Worm (Caenorhabditis elegans) whole organism, L3 larva: Measurements from ENCODE around the gene K08H2.10.

ENCODE experiments used
- R02D3.7 ChIP-seq: fragments of 150-350 bp; optimal IDR thresholded peaks from 2 replicates; lab custom pipeline; 2014; ENCODE audit warnings: missing biosample characterization, missing genetic modification characterization
- ama-1 ChIP-seq: fragments of 150-350 bp; optimal IDR thresholded peaks from 2 replicates; lab custom pipeline; 2018
- ceh-16 ChIP-seq: sonication (generic microtip); optimal IDR thresholded peaks from 2 replicates; lab custom pipeline; 2017; ENCODE audit warnings: missing biosample characterization, missing genetic modification characterization
- ceh-28 ChIP-seq: fragments of 150-350 bp; optimal IDR thresholded peaks from 2 replicates; lab custom pipeline; 2014; ENCODE audit warnings: missing biosample characterization, missing genetic modification reagents, missing genetic modification characterization
- ceh-82 ChIP-seq: fragments of 150-350 bp; optimal IDR thresholded peaks from 2 replicates; lab custom pipeline; 2014; ENCODE audit warnings: missing biosample characterization, missing genetic modification characterization
- ceh-9 ChIP-seq: sonication (generic microtip); optimal IDR thresholded peaks from 2 replicates; lab custom pipeline; 2018; ENCODE audit warnings: missing biosample characterization, missing genetic modification characterization
- daf-12 ChIP-seq: fragments of 150-350 bp; optimal IDR thresholded peaks from 2 replicates; lab custom pipeline; 2014; ENCODE audit warnings: missing biosample characterization, missing genetic modification reagents, missing genetic modification characterization
- egl-27 ChIP-seq: sonication (generic microtip); optimal IDR thresholded peaks from 4 replicates; lab custom pipeline; 2017; ENCODE audit warnings: missing biosample characterization, missing genetic modification reagents, missing genetic modification characterization
- egl-5 ChIP-seq: fragments of 150-350 bp; optimal IDR thresholded peaks from 2 replicates; lab custom pipeline; 2017; ENCODE audit warnings: missing biosample characterization, missing genetic modification reagents, missing genetic modification characterization, inconsistent platforms
- elt-2 ChIP-seq: sonication (generic microtip); optimal IDR thresholded peaks from 2 replicates; lab custom pipeline; 2016; ENCODE audit warnings: missing genetic modification reagents, mild to moderate bottlenecking, missing genetic modification characterization, missing compliant biosample characterization
- elt-3 ChIP-seq, 3 experiments: fragments of 150-350 bp in 1 of 3; sonication (generic microtip) in 2 of 3; optimal IDR thresholded peaks; 2 replicates in 2 of 3; 4 replicates in 1 of 3; lab custom pipeline; 2014 to 2017; ENCODE audit warnings: missing biosample characterization in 3 of 3, missing genetic modification characterization in 3 of 3
- fkh-10 ChIP-seq: sonication (generic microtip); optimal IDR thresholded peaks from 2 replicates; lab custom pipeline; 2017; ENCODE audit warnings: missing biosample characterization, missing genetic modification reagents, missing genetic modification characterization
- fkh-2 ChIP-seq: fragments of 150-350 bp; optimal IDR thresholded peaks from 2 replicates; lab custom pipeline; 2014; ENCODE audit warnings: missing biosample characterization, missing genetic modification reagents, missing genetic modification characterization
- fos-1 ChIP-seq: fragments of 150-350 bp; optimal IDR thresholded peaks from 2 replicates; lab custom pipeline; 2014; ENCODE audit warnings: missing biosample characterization, missing genetic modification characterization
- jun-1 ChIP-seq: fragments of 150-350 bp; optimal IDR thresholded peaks from 2 replicates; lab custom pipeline; 2014; ENCODE audit warnings: missing biosample characterization, missing genetic modification reagents, missing genetic modification characterization
- lin-15B ChIP-seq: fragments of 150-350 bp; optimal IDR thresholded peaks from 2 replicates; lab custom pipeline; 2014; ENCODE audit warnings: missing biosample characterization, missing genetic modification characterization
- lin-39 ChIP-seq: fragments of 150-350 bp; optimal IDR thresholded peaks from 2 replicates; lab custom pipeline; 2018; ENCODE audit warnings: missing biosample characterization, missing genetic modification reagents, missing genetic modification characterization
- lsy-12 ChIP-seq: sonication (generic microtip); optimal IDR thresholded peaks from 2 replicates; lab custom pipeline; 2016; ENCODE audit warnings: mild to moderate bottlenecking, missing genetic modification characterization, missing compliant biosample characterization
- mdl-1 ChIP-seq: fragments of 150-350 bp; optimal IDR thresholded peaks from 2 replicates; lab custom pipeline; 2014; ENCODE audit warnings: missing biosample characterization, missing genetic modification characterization
- mml-1 ChIP-seq: fragments of 150-350 bp; sonication (generic microtip); optimal IDR thresholded peaks from 3 replicates; lab custom pipeline; 2014; ENCODE audit warnings: missing biosample characterization, missing genetic modification characterization
- nfya-1 ChIP-seq: sonication (generic microtip); optimal IDR thresholded peaks from 2 replicates; lab custom pipeline; 2017; ENCODE audit warnings: missing genetic modification characterization, mild to moderate bottlenecking, missing compliant biosample characterization, antibody characterized with exemption, moderate library complexity; ENCODE audit not compliant: insufficient read depth
- nhr-11 ChIP-seq: fragments of 150-350 bp; optimal IDR thresholded peaks from 2 replicates; lab custom pipeline; 2014; ENCODE audit warnings: missing biosample characterization, missing genetic modification characterization
- nhr-12 ChIP-seq: fragments of 150-350 bp; optimal IDR thresholded peaks from 2 replicates; lab custom pipeline; 2014; ENCODE audit warnings: missing biosample characterization, missing genetic modification characterization
- nhr-23 ChIP-seq: fragments of 150-350 bp; optimal IDR thresholded peaks from 2 replicates; lab custom pipeline; 2014; ENCODE audit warnings: missing biosample characterization, missing genetic modification reagents, missing genetic modification characterization
- nhr-237 ChIP-seq: fragments of 150-350 bp; optimal IDR thresholded peaks from 2 replicates; lab custom pipeline; 2014; ENCODE audit warnings: missing biosample characterization, missing genetic modification characterization
- nhr-25 ChIP-seq: sonication (generic microtip); optimal IDR thresholded peaks from 2 replicates; lab custom pipeline; 2017; ENCODE audit warnings: missing biosample characterization, missing genetic modification characterization
- nhr-43 ChIP-seq: sonication (generic microtip); optimal IDR thresholded peaks from 2 replicates; lab custom pipeline; 2016; ENCODE audit warnings: mild to moderate bottlenecking, missing genetic modification characterization, missing compliant biosample characterization; ENCODE audit not compliant: poor library complexity, severe bottlenecking
- nhr-67 ChIP-seq: fragments of 150-350 bp; optimal IDR thresholded peaks from 2 replicates; lab custom pipeline; 2014; ENCODE audit warnings: missing biosample characterization, missing genetic modification characterization
- nhr-77 ChIP-seq: fragments of 150-350 bp; optimal IDR thresholded peaks from 2 replicates; lab custom pipeline; 2014; ENCODE audit warnings: missing biosample characterization, missing genetic modification characterization
- pha-4 ChIP-seq: fragments of 150-350 bp; optimal IDR thresholded peaks from 2 replicates; lab custom pipeline; 2014; ENCODE audit warnings: missing biosample characterization, missing genetic modification reagents, missing genetic modification characterization
- pqm-1 ChIP-seq: fragments of 150-350 bp; optimal IDR thresholded peaks from 2 replicates; lab custom pipeline; 2017; ENCODE audit warnings: missing biosample characterization, missing genetic modification characterization, inconsistent platforms
- sea-2 ChIP-seq: fragments of 150-350 bp; sonication (generic microtip); optimal IDR thresholded peaks from 4 replicates; lab custom pipeline; 2014; ENCODE audit warnings: missing biosample characterization, missing genetic modification reagents, missing genetic modification characterization
- snpc-4 ChIP-seq: fragments of 150-350 bp; optimal IDR thresholded peaks from 2 replicates; lab custom pipeline; 2014; ENCODE audit warnings: missing biosample characterization, missing genetic modification characterization
- tbx-2 ChIP-seq: sonication (generic microtip); optimal IDR thresholded peaks from 2 replicates; lab custom pipeline; 2016; ENCODE audit warnings: mild to moderate bottlenecking, missing genetic modification characterization, missing compliant biosample characterization
- unc-62 ChIP-seq: fragments of 150-350 bp; sonication (generic microtip); optimal IDR thresholded peaks from 4 replicates; lab custom pipeline; 2014; ENCODE audit warnings: missing biosample characterization, missing genetic modification reagents, missing genetic modification characterization
- zag-1 ChIP-seq: fragments of 150-350 bp; optimal IDR thresholded peaks from 2 replicates; lab custom pipeline; 2014; ENCODE audit warnings: missing biosample characterization, missing genetic modification characterization
- ztf-11 ChIP-seq: fragments of 150-350 bp; optimal IDR thresholded peaks from 2 replicates; lab custom pipeline; 2014; ENCODE audit warnings: missing biosample characterization, missing genetic modification characterization

K08H2.10 gene

ce11 chrX:13217940-13218339 lies 39.7 kb upstream of the K08H2.10 start:
- TF ChIP-seq nfya-1 (tag; lab: Kevin White, UChicago) (no peak), sea-2 (GFP tag; lab: Kevin White, UChicago) (no peak), mml-1 (tag; lab: Kevin White, UChicago) (no peak), unc-62 (GFP tag; lab: Kevin White, UChicago) (no peak), R02D3.7 (tag; lab: Kevin White, UChicago) (no peak), ama-1 (lab: Kevin White, UChicago) (no peak), nhr-11 (no peak), elt-3 (tag; optimal IDR thresholded peaks at IDR 0.05; lab: Kevin White, UChicago) (no peak), tbx-2 (tag; lab: Kevin White, UChicago) (no peak), fkh-2 (no peak), ztf-11 (tag; lab: Kevin White, UChicago) (no peak), lsy-12 (tag; lab: Kevin White, UChicago) (no peak), fos-1 (tag; lab: Kevin White, UChicago) (no peak), lin-15B (tag; lab: Kevin White, UChicago) (no peak), nhr-23 (no peak), ceh-82 (tag; lab: Kevin White, UChicago) (no peak), jun-1 (tag; lab: Kevin White, UChicago) (no peak)
- TF ChIP-seq, all 47 proteins: peak for 0

ce11 chrX:13220609-13221008 lies 37.0 kb upstream of the K08H2.10 start:
- TF ChIP-seq mdl-1 (tag; lab: Kevin White, UChicago) (no peak), unc-62 (GFP tag; lab: Kevin White, UChicago) (no peak), nhr-11 (no peak), lin-39 (tag; lab: Kevin White, UChicago) (peak; percentile 24), nfya-1 (tag; lab: Kevin White, UChicago) (peak; percentile 20), snpc-4 (tag; lab: Kevin White, UChicago) (peak; percentile 37)

- TF ChIP-seq pha-4 (tag; lab: Kevin White, UChicago) (no peak), ceh-9 (tag; lab: Kevin White, UChicago) (no peak), elt-2 (tag; lab: Kevin White, UChicago) (peak; percentile 31), nhr-77 (tag; lab: Kevin White, UChicago) (no peak)
Observed at ce11 chrX:13221357-13221756, 36.2 kb upstream of the K08H2.10 start, which contains the start of gene asp-4. Gene asp-4 (minus strand): TSS chrX:13221462.

ce11 chrX:13223437-13223836 lies 34.2 kb upstream of the K08H2.10 start, which contains the start of gene skr-20:
Gene skr-20 (minus strand): TSS chrX:13223537.
- no peak for TF ChIP-seq elt-2 (tag; lab: Kevin White, UChicago)
- no peak for TF ChIP-seq ceh-28 (tag; lab: Kevin White, UChicago)
- TF ChIP-seq nhr-25 (tag; lab: Kevin White, UChicago): no peak
- TF ChIP-seq sea-2 (GFP tag; lab: Kevin White, UChicago): no peak
- TF ChIP-seq nfya-1 (tag; lab: Kevin White, UChicago): no peak
- TF ChIP-seq nhr-43: no peak
- no peak for TF ChIP-seq jun-1 (tag; lab: Kevin White, UChicago)
- TF ChIP-seq fkh-10: no peak
- no peak for TF ChIP-seq nhr-67 (tag; lab: Kevin White, UChicago)
- TF ChIP-seq fkh-2: no peak
- no peak for TF ChIP-seq R02D3.7 (tag; lab: Kevin White, UChicago)
- no peak for TF ChIP-seq pha-4 (tag; lab: Kevin White, UChicago)
- TF ChIP-seq lsy-12 (tag; lab: Kevin White, UChicago): no peak
- no peak for TF ChIP-seq snpc-4 (tag; lab: Kevin White, UChicago)
- no peak for TF ChIP-seq ceh-16 (tag; lab: Kevin White, UChicago)

- no peak for TF ChIP-seq egl-27
- TF ChIP-seq mml-1 (tag; lab: Kevin White, UChicago): no peak
- TF ChIP-seq pqm-1: no peak
- no peak for TF ChIP-seq unc-62 (GFP tag; lab: Kevin White, UChicago)
- TF ChIP-seq nhr-11: no peak
- no peak for TF ChIP-seq egl-5 (tag; lab: Kevin White, UChicago)
- no peak for TF ChIP-seq nhr-237 (tag; lab: Kevin White, UChicago)
- TF ChIP-seq ceh-9 (tag; lab: Kevin White, UChicago): no peak
- TF ChIP-seq lsy-12 (tag; lab: Kevin White, UChicago): no peak
- TF ChIP-seq nfya-1 (tag; lab: Kevin White, UChicago): no peak
- no peak for TF ChIP-seq ceh-28 (tag; lab: Kevin White, UChicago)
- no peak for TF ChIP-seq nhr-23
- no peak for TF ChIP-seq nhr-12 (tag; lab: Kevin White, UChicago)
- TF ChIP-seq zag-1 (tag; lab: Kevin White, UChicago): no peak
- no peak for TF ChIP-seq fos-1 (tag; lab: Kevin White, UChicago)
- TF ChIP-seq pha-4 (tag; lab: Kevin White, UChicago): no peak
- no peak for TF ChIP-seq daf-12 (tag; lab: Kevin White, UChicago)
- no peak for TF ChIP-seq nhr-77 (tag; lab: Kevin White, UChicago)
- TF ChIP-seq, all 47 proteins: peak for 0
Observed at ce11 chrX:13224608-13225007, 33.0 kb upstream of the K08H2.10 start, which contains the start of gene skr-19. Gene skr-19 (minus strand): TSS chrX:13224708.
